Fruit fly (Drosophila melanogaster) whole organism, embryonic: ENCODE measurements around the gene mRpL15.

Experiments used
- Atf6 ChIP-seq: fragments of 200-800 bp; sonication (Bioruptor generic); IDR thresholded peaks from 2 replicates; pipeline ENCODE4 v1.3.6; 2022; ENCODE audit warnings: missing biosample characterization, missing genetic modification characterization
- CG10543 ChIP-seq: fragments of 200-800 bp; sonication (Bioruptor generic); optimal IDR thresholded peaks from 3 replicates; lab custom pipeline; 2017; ENCODE audit warnings: missing biosample characterization, mild to moderate bottlenecking, missing genetic modification characterization, moderate library complexity
- CG10979 ChIP-seq: fragments of 200-800 bp; sonication (Bioruptor generic); optimal IDR thresholded peaks from 2 replicates; lab custom pipeline; 2018; ENCODE audit warnings: missing biosample characterization, mild to moderate bottlenecking, missing genetic modification characterization, moderate library complexity
- CG11093 ChIP-seq: fragments of 200-800 bp; sonication (Bioruptor generic); IDR thresholded peaks from 3 replicates; pipeline ENCODE4 v1.3.6; 2022; ENCODE audit warnings: missing biosample characterization, missing genetic modification characterization
- CG12391 ChIP-seq: fragments of 200-800 bp; sonication (Bioruptor generic); optimal IDR thresholded peaks from 3 replicates; lab custom pipeline; 2018; ENCODE audit warnings: missing biosample characterization, mild to moderate bottlenecking, missing genetic modification characterization, moderate library complexity
- CG12659 ChIP-seq: fragments of 200-800 bp; sonication (Bioruptor generic); optimal IDR thresholded peaks from 3 replicates; lab custom pipeline; 2017; ENCODE audit warnings: mild to moderate bottlenecking, missing biosample characterization, missing genetic modification reagents, missing genetic modification characterization
- CG15479 ChIP-seq: fragments of 200-800 bp; sonication (Bioruptor generic); optimal IDR thresholded peaks from 3 replicates; lab custom pipeline; 2019; ENCODE audit warnings: missing biosample characterization, mild to moderate bottlenecking, missing genetic modification characterization, moderate library complexity
- CG17186 ChIP-seq: fragments of 200-800 bp; sonication (Bioruptor generic); optimal IDR thresholded peaks from 3 replicates; lab custom pipeline; 2017; ENCODE audit warnings: missing biosample characterization, missing genetic modification reagents, missing genetic modification characterization
- CG17359 ChIP-seq: fragments of 200-800 bp; sonication (Bioruptor generic); optimal IDR thresholded peaks from 3 replicates; lab custom pipeline; 2018; ENCODE audit warnings: missing biosample characterization, mild to moderate bottlenecking, missing genetic modification characterization, moderate library complexity
- CG18619 ChIP-seq: fragments of 200-800 bp; sonication (Bioruptor generic); optimal IDR thresholded peaks from 3 replicates; lab custom pipeline; 2017; ENCODE audit warnings: missing biosample characterization, mild to moderate bottlenecking, missing genetic modification characterization
- CG2678 ChIP-seq: fragments of 200-800 bp; sonication (Bioruptor generic); optimal IDR thresholded peaks from 3 replicates; lab custom pipeline; 2019; ENCODE audit warnings: missing biosample characterization, mild to moderate bottlenecking, missing genetic modification characterization, moderate library complexity
- CG30431 ChIP-seq: fragments of 200-800 bp; sonication (Bioruptor generic); optimal IDR thresholded peaks from 2 replicates; lab custom pipeline; 2017; ENCODE audit warnings: missing biosample characterization, missing genetic modification characterization
- CG3065 ChIP-seq: fragments of 200-800 bp; sonication (Bioruptor generic); optimal IDR thresholded peaks from 2 replicates; lab custom pipeline; 2016; ENCODE audit warnings: missing biosample characterization, missing genetic modification characterization
- CG3407 ChIP-seq: fragments of 200-800 bp; sonication (Bioruptor generic); optimal IDR thresholded peaks from 2 replicates; lab custom pipeline; 2018; ENCODE audit warnings: missing biosample characterization, mild to moderate bottlenecking, missing genetic modification characterization
- CG3847 ChIP-seq: fragments of 200-800 bp; sonication (Bioruptor generic); IDR thresholded peaks from 2 replicates; pipeline ENCODE4 v1.3.6; 2022; ENCODE audit warnings: missing biosample characterization, missing genetic modification characterization
- CG4820 ChIP-seq: fragments of 200-800 bp; sonication (Bioruptor generic); optimal IDR thresholded peaks from 3 replicates; lab custom pipeline; 2016; ENCODE audit warnings: missing biosample characterization, missing genetic modification characterization
- CG6854 ChIP-seq: fragments of 200-800 bp; sonication (Bioruptor generic); optimal IDR thresholded peaks from 3 replicates; lab custom pipeline; 2017; ENCODE audit warnings: missing biosample characterization, mild to moderate bottlenecking, missing genetic modification characterization
- CG7786 ChIP-seq: fragments of 200-800 bp; sonication (Bioruptor generic); optimal IDR thresholded peaks from 2 replicates; lab custom pipeline; 2016; ENCODE audit warnings: missing biosample characterization, missing genetic modification characterization
- CG8944 ChIP-seq: fragments of 200-800 bp; sonication (Bioruptor generic); optimal IDR thresholded peaks from 3 replicates; lab custom pipeline; 2016; ENCODE audit warnings: missing biosample characterization, missing genetic modification characterization
- CG9437 ChIP-seq: fragments of 200-800 bp; sonication (Bioruptor generic); optimal IDR thresholded peaks from 2 replicates; lab custom pipeline; 2018; ENCODE audit warnings: missing biosample characterization, mild to moderate bottlenecking, missing genetic modification characterization
- CG9876 ChIP-seq: fragments of 200-800 bp; sonication (Bioruptor generic); optimal IDR thresholded peaks from 2 replicates; lab custom pipeline; 2016; ENCODE audit warnings: missing biosample characterization, missing genetic modification characterization
- CoRest ChIP-seq: fragments of 200-800 bp; sonication (Bioruptor generic); optimal IDR thresholded peaks from 3 replicates; lab custom pipeline; 2018; ENCODE audit warnings: missing biosample characterization, mild to moderate bottlenecking, missing genetic modification characterization, moderate library complexity
- D19B ChIP-seq: fragments of 200-800 bp; sonication (Bioruptor generic); optimal IDR thresholded peaks from 2 replicates; lab custom pipeline; 2017; ENCODE audit warnings: missing biosample characterization, mild to moderate bottlenecking, missing genetic modification characterization
- Dad ChIP-seq: fragments of 200-800 bp; sonication (Bioruptor generic); optimal IDR thresholded peaks from 3 replicates; lab custom pipeline; 2016; ENCODE audit warnings: missing biosample characterization, missing genetic modification characterization
- ERR ChIP-seq: fragments of 200-800 bp; sonication (Bioruptor generic); optimal IDR thresholded peaks from 2 replicates; lab custom pipeline; 2016; ENCODE audit warnings: missing biosample characterization, missing genetic modification characterization
- Elba2 ChIP-seq: fragments of 200-800 bp; sonication (Bioruptor generic); optimal IDR thresholded peaks from 3 replicates; lab custom pipeline; 2016; ENCODE audit warnings: missing biosample characterization, missing genetic modification characterization
- GATAe ChIP-seq: fragments of 200-800 bp; sonication (Bioruptor generic); conservative IDR thresholded peaks from 2 replicates; pipeline ENCODE4 v1.3.6; 2022; ENCODE audit warnings: missing biosample characterization, missing genetic modification characterization
- Hr3 ChIP-seq: fragments of 200-800 bp; sonication (Bioruptor generic); optimal IDR thresholded peaks from 3 replicates; lab custom pipeline; 2016; ENCODE audit warnings: missing biosample characterization, missing genetic modification characterization
- Kr ChIP-seq: fragments of 200-800 bp; sonication (Bioruptor generic); optimal IDR thresholded peaks from 2 replicates; lab custom pipeline; 2017; ENCODE audit warnings: missing biosample characterization, mild to moderate bottlenecking, missing genetic modification characterization
- Rfx ChIP-seq: fragments of 200-800 bp; sonication (Bioruptor generic); IDR thresholded peaks from 2 replicates; pipeline ENCODE4 v1.3.6; 2022; ENCODE audit warnings: missing biosample characterization, missing genetic modification characterization
- Side ChIP-seq: fragments of 200-800 bp; sonication (Bioruptor generic); optimal IDR thresholded peaks from 2 replicates; lab custom pipeline; 2016; ENCODE audit warnings: missing biosample characterization, missing genetic modification characterization
- Six4 ChIP-seq: fragments of 200-800 bp; sonication (Bioruptor generic); optimal IDR thresholded peaks from 2 replicates; lab custom pipeline; 2016; ENCODE audit warnings: missing biosample characterization, missing genetic modification characterization
- Usf ChIP-seq: fragments of 200-800 bp; sonication (Bioruptor generic); optimal IDR thresholded peaks from 2 replicates; lab custom pipeline; 2017; ENCODE audit warnings: missing genotype, missing biosample characterization, missing genetic modification characterization
- YL-1 ChIP-seq: fragments of 200-800 bp; sonication (Bioruptor generic); optimal IDR thresholded peaks from 3 replicates; lab custom pipeline; 2017; ENCODE audit warnings: missing biosample characterization, mild to moderate bottlenecking, missing genetic modification characterization
- ac ChIP-seq: fragments of 200-800 bp; sonication (Bioruptor generic); optimal IDR thresholded peaks from 3 replicates; lab custom pipeline; 2017; ENCODE audit warnings: missing biosample characterization, mild to moderate bottlenecking, missing genetic modification characterization
- ken ChIP-seq: fragments of 200-800 bp; sonication (Bioruptor generic); IDR thresholded peaks from 3 replicates; pipeline ENCODE4 v1.3.6; 2022; ENCODE audit warnings: missing biosample characterization, missing genetic modification characterization
- lmd ChIP-seq: fragments of 200-800 bp; sonication (Bioruptor generic); IDR thresholded peaks from 2 replicates; pipeline ENCODE4 v1.3.6; 2022; ENCODE audit warnings: missing biosample characterization, missing genetic modification characterization
- nau ChIP-seq: fragments of 200-800 bp; sonication (Bioruptor generic); optimal IDR thresholded peaks from 3 replicates; lab custom pipeline; 2017; ENCODE audit warnings: missing biosample characterization, mild to moderate bottlenecking, missing genetic modification characterization, missing genetic modification reagents
- nerfin-1 ChIP-seq: fragments of 200-800 bp; sonication (Bioruptor generic); optimal IDR thresholded peaks from 3 replicates; lab custom pipeline; 2019; ENCODE audit warnings: missing biosample characterization, mild to moderate bottlenecking, missing genetic modification characterization, moderate library complexity
- pb ChIP-seq: fragments of 200-800 bp; sonication (Bioruptor generic); optimal IDR thresholded peaks from 3 replicates; lab custom pipeline; 2016; ENCODE audit warnings: missing biosample characterization, missing genetic modification characterization
- prd ChIP-seq, 3 experiments: fragments of >200 bp in 2 of 3; fragments of 200-800 bp in 1 of 3; sonication (Bioruptor generic) in 1 of 3; optimal IDR thresholded peaks in 2 of 3; IDR thresholded peaks in 1 of 3; 2 replicates in 2 of 3; 3 replicates in 1 of 3; pipeline versions ENCODE4 v1.3.6 to Lab custom; 2017 to 2022; ENCODE audit warnings: missing biosample characterization in 1 of 3, missing genetic modification characterization in 1 of 3
- slou ChIP-seq: fragments of 200-800 bp; sonication (Bioruptor generic); optimal IDR thresholded peaks from 3 replicates; lab custom pipeline; 2016; ENCODE audit warnings: missing biosample characterization, missing genetic modification characterization
- so ChIP-seq: fragments of 200-800 bp; sonication (Bioruptor generic); IDR thresholded peaks from 3 replicates; pipeline ENCODE4 v1.3.6; 2022; ENCODE audit warnings: missing biosample characterization, missing genetic modification characterization
- sr ChIP-seq: fragments of 200-800 bp; sonication (Bioruptor generic); IDR thresholded peaks from 3 replicates; pipeline ENCODE4 v1.3.6; 2022; ENCODE audit warnings: missing biosample characterization, missing genetic modification characterization
- twi ChIP-seq: fragments of 200-800 bp; optimal IDR thresholded peaks from 2 replicates; lab custom pipeline; 2019; ENCODE audit warnings: missing biosample characterization, mild to moderate bottlenecking, missing genetic modification characterization, moderate library complexity
- unpg ChIP-seq: fragments of 200-800 bp; sonication (Bioruptor generic); optimal IDR thresholded peaks from 3 replicates; lab custom pipeline; 2018; ENCODE audit warnings: missing biosample characterization, mild to moderate bottlenecking, missing genetic modification characterization, moderate library complexity
- wdn ChIP-seq: fragments of 200-800 bp; sonication (Bioruptor generic); IDR thresholded peaks from 2 replicates; pipeline ENCODE4 v1.3.6; 2022; ENCODE audit warnings: missing biosample characterization, missing genetic modification characterization
- wor ChIP-seq: fragments of 200-800 bp; sonication (Bioruptor generic); IDR thresholded peaks from 2 replicates; pipeline ENCODE4 v1.3.6; 2022; ENCODE audit warnings: missing biosample characterization, missing genetic modification characterization
- zf30C ChIP-seq: fragments of 200-800 bp; sonication (Bioruptor generic); optimal IDR thresholded peaks from 3 replicates; lab custom pipeline; 2018; ENCODE audit warnings: missing biosample characterization, mild to moderate bottlenecking, missing genetic modification characterization

Gene mRpL15

DNA sequence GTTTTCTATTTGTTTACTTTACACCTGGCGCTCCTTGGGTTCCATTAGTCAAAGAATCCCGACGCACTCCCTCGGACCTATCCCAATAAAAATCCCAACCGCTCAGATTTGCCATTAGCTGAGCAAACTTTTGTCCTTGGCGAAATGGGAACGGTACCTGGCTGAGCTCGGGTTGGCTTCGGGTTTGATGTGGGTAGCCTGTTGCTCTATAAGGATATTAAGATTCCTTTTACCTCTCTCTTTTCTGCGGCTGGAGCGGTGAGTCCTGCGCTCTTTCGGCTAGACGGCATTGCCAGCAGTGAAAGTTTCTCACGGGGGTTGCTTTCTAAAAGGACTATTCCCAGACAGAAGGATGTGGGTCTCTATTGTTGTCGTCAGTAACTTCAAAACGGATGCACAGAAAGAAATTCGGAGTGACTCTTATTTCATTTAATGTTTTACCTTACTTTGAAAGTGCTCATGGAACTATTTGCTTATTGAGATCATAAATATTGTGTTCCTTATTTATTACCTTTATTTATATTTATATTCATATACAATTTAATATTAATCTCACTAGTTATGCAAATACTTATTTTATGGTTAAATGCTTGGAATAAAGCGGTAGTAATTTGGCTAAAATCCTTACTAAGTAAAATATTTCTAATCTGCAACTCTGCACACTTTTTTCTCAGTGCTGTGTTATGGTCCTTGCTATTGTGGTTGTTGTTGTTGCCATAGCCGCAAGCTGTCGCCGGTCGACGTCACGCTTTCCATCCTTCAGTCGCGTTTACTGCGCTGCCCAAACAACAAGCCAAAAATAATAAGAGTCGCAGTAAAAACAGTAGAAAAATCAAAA lies 5.8 kb upstream of the mRpL15 start, which contains the start of gene CG5910 (continued):
- peak; percentile 95 for TF ChIP-seq CoRest (tag; lab: Kevin White, UChicago)
- TF ChIP-seq Six4 (GFP tag; lab: Kevin White, UChicago): peak; percentile 84
- TF ChIP-seq CG15479 (GFP tag; lab: Kevin White, UChicago): no peak
- peak; percentile 87 for TF ChIP-seq nerfin-1 (tag; lab: Kevin White, UChicago)
- TF ChIP-seq CG4820: peak; percentile 79
- TF ChIP-seq CG3847 (GFP tag; lab: Robert Waterston, UW): peak; percentile 80
- peak; percentile 72 for TF ChIP-seq wdn (GFP tag; lab: Robert Waterston, UW)
- peak; percentile 77 for TF ChIP-seq D19B (GFP tag; lab: Kevin White, UChicago)
- TF ChIP-seq wor (GFP tag; lab: Robert Waterston, UW): peak; percentile 72
- peak; percentile 78 for TF ChIP-seq CG3407
- peak; percentile 78 for TF ChIP-seq Atf6 (GFP tag; lab: Robert Waterston, UW)
- TF ChIP-seq CG8944 (GFP tag; lab: Kevin White, UChicago): no peak
- peak; percentile 80 for TF ChIP-seq twi
- no peak for TF ChIP-seq CG17186
- no peak for TF ChIP-seq Kr (GFP tag; lab: Kevin White, UChicago)
- peak; percentile 53 for TF ChIP-seq nau (GFP tag; lab: Kevin White, UChicago)
- TF ChIP-seq CG10979 (tag; lab: Kevin White, UChicago): peak; percentile 95
- TF ChIP-seq CG18619 (GFP tag; lab: Kevin White, UChicago): peak; percentile 93
- no peak for TF ChIP-seq Side (GFP tag; lab: Kevin White, UChicago)
- TF ChIP-seq prd (optimal IDR thresholded peaks at IDR 0.05; lab: Kevin White, UChicago): no peak
- peak; percentile 82 for TF ChIP-seq prd (GFP tag; IDR thresholded peaks at IDR 0.05; lab: Robert Waterston, UW)
- TF ChIP-seq CG6854 (GFP tag; lab: Kevin White, UChicago): peak; percentile 89
- no peak for TF ChIP-seq CG9876 (GFP tag; lab: Kevin White, UChicago)
- TF ChIP-seq lmd: peak; percentile 84
- 0 out of 3 replicates have a peak, but pooled peaks have one; percentile 32 for TF ChIP-seq ken (GFP tag; lab: Robert Waterston, UW)
- peak; percentile 70 for TF ChIP-seq Usf (GFP tag; lab: Kevin White, UChicago)
- TF ChIP-seq Hr3 (GFP tag; lab: Kevin White, UChicago): peak; percentile 86
- TF ChIP-seq ERR (GFP tag; lab: Kevin White, UChicago): no peak
- TF ChIP-seq Rfx (GFP tag; lab: Robert Waterston, UW): peak; percentile 75
- 0 out of 2 replicates have a peak, but pooled peaks have one; percentile 23 for TF ChIP-seq GATAe (GFP tag; lab: Robert Waterston, UW)
- TF ChIP-seq CG2678: peak; percentile 96
- peak; percentile 64 for TF ChIP-seq YL-1 (GFP tag; lab: Kevin White, UChicago)
- TF ChIP-seq CG3065 (GFP tag; lab: Kevin White, UChicago): peak; percentile 73

DNA sequence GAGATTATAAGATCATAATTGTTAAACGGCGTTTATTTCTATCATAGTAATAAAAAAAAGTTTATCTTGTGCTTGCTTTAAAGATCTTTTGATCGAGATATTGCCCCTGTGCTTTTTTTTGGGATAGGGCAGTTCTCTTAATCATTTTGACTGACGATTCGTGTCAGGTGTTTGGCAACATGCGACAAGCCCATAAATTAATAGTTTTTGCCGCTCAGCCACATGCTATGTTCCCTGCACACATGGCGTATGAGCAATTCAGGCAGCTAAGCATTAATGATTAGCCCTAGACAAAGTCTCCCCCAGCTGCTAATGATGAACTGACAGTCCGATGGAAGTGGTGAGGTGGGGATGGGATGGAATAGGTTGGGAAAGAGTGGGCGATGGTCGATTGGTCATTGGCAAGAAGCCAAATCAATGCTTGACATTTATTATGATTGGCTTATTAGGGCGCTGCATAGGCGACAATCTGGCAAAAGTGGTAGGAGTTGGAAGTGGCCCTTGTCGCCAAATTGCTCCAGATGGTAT lies 5.0 kb upstream of the mRpL15 start:
- TF ChIP-seq so (GFP tag; lab: Robert Waterston, UW) (no peak), CG12391 (tag; lab: Kevin White, UChicago) (no peak), slou (no peak), CG9437 (GFP tag; lab: Kevin White, UChicago) (no peak), pb (GFP tag; lab: Kevin White, UChicago) (no peak), CG17359 (tag; lab: Kevin White, UChicago) (no peak), Elba2 (GFP tag; lab: Kevin White, UChicago) (no peak), sr (GFP tag; lab: Robert Waterston, UW) (peak; percentile 98), unpg (GFP tag; lab: Kevin White, UChicago) (no peak), Dad (GFP tag; lab: Kevin White, UChicago) (no peak), CG30431 (GFP tag; lab: Kevin White, UChicago) (no peak), CG11093 (GFP tag; lab: Robert Waterston, UW) (no peak), ac (GFP tag; lab: Kevin White, UChicago) (no peak), CG7786 (GFP tag; lab: Kevin White, UChicago) (no peak), CG12659 (GFP tag; lab: Kevin White, UChicago) (no peak), CG10543 (GFP tag; lab: Kevin White, UChicago) (peak; percentile 53), zf30C (GFP tag; lab: Kevin White, UChicago) (no peak)
